Worm (Caenorhabditis elegans): ENCODE results near the gene ippk-1.

DNA sequence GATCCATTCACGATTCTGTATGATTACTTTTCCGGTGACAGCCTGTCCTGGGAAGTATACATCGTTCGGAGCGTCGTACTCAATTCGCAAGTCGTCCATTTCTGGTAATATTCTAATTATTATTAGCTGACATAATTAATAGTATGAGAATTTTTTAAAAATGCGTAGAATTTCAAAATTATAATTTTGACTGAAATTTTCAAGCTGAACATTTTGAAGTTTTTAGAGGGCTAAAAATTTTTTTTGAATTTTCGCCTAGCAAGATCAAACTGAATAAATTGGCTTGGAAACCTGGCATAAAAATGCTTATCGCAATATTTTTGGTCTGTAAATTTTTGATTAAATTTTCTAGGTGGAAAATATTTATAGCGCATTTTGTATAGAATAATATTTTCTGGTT, 19.8 kb downstream of the ippk-1 start, which contains the start of gene arrd-7:
- TF ChIP-seq pqm-1 (tag; optimal IDR thresholded peaks at IDR 0.05) (no peak), Y105C5A.15 (GFP tag; IDR thresholded peaks at IDR 0.05) (no peak)

All from whole organism, L4 larva.